Fruit fly (Drosophila melanogaster) S2 (cell line): ENCODE measurements around the gene Mf.

Experiments used
- CG8478 ChIP-seq: fragments of >200 bp; optimal IDR thresholded peaks from 2 replicates; lab custom pipeline; 2018
- CTCF ChIP-seq, 2 experiments: fragments of >200 bp; optimal IDR thresholded peaks; 2 replicates each; lab custom pipeline; 2018

DNA sequence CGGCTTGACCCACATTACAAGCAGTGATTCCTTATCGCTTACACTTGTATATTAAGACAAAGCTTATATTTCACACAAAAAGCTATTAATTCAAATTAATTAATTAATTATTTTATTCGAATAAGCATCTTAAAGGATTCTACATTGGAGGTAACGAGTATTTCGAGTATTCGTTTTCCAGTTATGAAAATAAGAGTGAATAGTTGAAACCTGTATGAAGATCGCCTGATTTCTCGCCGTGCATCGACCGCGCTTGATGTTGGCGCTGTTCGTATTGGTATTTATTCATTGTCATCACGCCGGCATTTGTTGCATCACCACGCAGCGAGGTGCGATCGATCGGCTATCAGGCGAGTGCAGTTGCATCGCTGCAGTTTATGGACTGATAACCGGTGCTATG lies 35.8 kb downstream of the Mf start:
- TF ChIP-seq CTCF (optimal IDR thresholded peaks at IDR 0.05; lab: Kevin White, UChicago) (no peak), CG8478 (lab: Kevin White, UChicago) (no peak)
